Fruit fly (Drosophila melanogaster): ENCODE measurements around the gene CG2150.

CG2150 gene

DNA sequence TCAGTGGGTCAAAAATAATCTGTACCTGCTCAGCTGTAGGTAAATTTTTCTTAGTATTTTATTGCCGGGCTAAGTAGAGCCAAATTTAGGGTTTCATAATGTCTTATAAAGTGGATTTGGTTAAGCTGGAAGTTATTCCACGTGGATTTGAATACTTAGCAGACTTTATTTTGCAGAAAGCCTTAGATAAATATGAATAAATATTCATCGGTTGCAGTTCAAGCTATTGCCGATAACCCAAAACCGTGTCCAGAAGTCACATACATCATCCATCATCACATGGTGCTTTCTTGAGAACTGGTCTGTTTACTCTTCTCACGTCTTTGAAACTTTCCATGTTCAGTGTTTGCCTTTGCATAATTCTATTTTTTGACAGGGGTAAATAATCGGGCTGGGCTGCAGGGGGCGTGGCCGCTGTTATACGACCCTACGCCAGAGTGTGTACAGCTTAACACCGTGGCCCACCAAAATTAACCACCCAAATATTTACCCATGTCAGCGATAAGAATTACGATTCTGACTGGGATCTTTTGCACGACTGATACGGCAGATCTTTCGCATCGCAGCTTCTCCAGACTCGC, 5.9 kb downstream of the CG2150 start, which contains the start of gene CG2187 (continued):
- TF ChIP-seq Hr39 (optimal IDR thresholded peaks at IDR 0.05) = no peak
- TF ChIP-seq CG10321 (GFP tag; IDR thresholded peaks at IDR 0.05) = no peak
- no peak for TF ChIP-seq B-H1 (GFP tag; IDR thresholded peaks at IDR 0.05)
- TF ChIP-seq kni (GFP tag; optimal IDR thresholded peaks at IDR 0.05) = no peak
- TF ChIP-seq CG2116 (GFP tag; optimal IDR thresholded peaks at IDR 0.05) = no peak
- no peak for TF ChIP-seq CG7745 (tag; optimal IDR thresholded peaks at IDR 0.05)
- no peak for TF ChIP-seq eyg (GFP tag; optimal IDR thresholded peaks at IDR 0.05)
- TF ChIP-seq CG6175 (GFP tag; IDR thresholded peaks at IDR 0.05) = no peak
- TF ChIP-seq gem (tag; optimal IDR thresholded peaks at IDR 0.05) = no peak
- no peak for TF ChIP-seq jing (GFP tag; optimal IDR thresholded peaks at IDR 0.05)
- TF ChIP-seq Max (GFP tag; optimal IDR thresholded peaks at IDR 0.05) = no peak
- no peak for TF ChIP-seq CG30403 (GFP tag; optimal IDR thresholded peaks at IDR 0.05)
- no peak for TF ChIP-seq Ets97D (GFP tag; optimal IDR thresholded peaks at IDR 0.05)
- TF ChIP-seq CG17361 (GFP tag; IDR thresholded peaks at IDR 0.05) = no peak
- TF ChIP-seq Med (GFP tag) = peak; percentile 75
- no peak for TF ChIP-seq al (GFP tag; IDR thresholded peaks at IDR 0.05)
- no peak for TF ChIP-seq slou (GFP tag; optimal IDR thresholded peaks at IDR 0.05)
- no peak for TF ChIP-seq CG7372 (GFP tag; IDR thresholded peaks at IDR 0.05)
- TF ChIP-seq schlank (tag; optimal IDR thresholded peaks at IDR 0.05) = peak; percentile 37
- no peak for TF ChIP-seq HmgZ (tag; optimal IDR thresholded peaks at IDR 0.05)
- TF ChIP-seq Hey (tag; optimal IDR thresholded peaks at IDR 0.05) = no peak
- TF ChIP-seq Gsc (GFP tag; IDR thresholded peaks at IDR 0.05) = no peak
- no peak for TF ChIP-seq CG13123 (GFP tag; optimal IDR thresholded peaks at IDR 0.05)
- TF ChIP-seq wor (GFP tag; IDR thresholded peaks at IDR 0.05) = no peak
- TF ChIP-seq corto (GFP tag; optimal IDR thresholded peaks at IDR 0.05) = no peak
- no peak for TF ChIP-seq CG7556 (GFP tag; optimal IDR thresholded peaks at IDR 0.05)
- no peak for TF ChIP-seq tll (GFP tag; optimal IDR thresholded peaks at IDR 0.05)
- TF ChIP-seq fu2 (GFP tag; optimal IDR thresholded peaks at IDR 0.05) = no peak
- TF ChIP-seq Vsx1 (GFP tag; optimal IDR thresholded peaks at IDR 0.05) = no peak
- no peak for TF ChIP-seq CG13894 (tag; optimal IDR thresholded peaks at IDR 0.05)
- TF ChIP-seq Fer1 (GFP tag; optimal IDR thresholded peaks at IDR 0.05) = no peak
- no peak for TF ChIP-seq Hsf (GFP tag; optimal IDR thresholded peaks at IDR 0.05)
- TF ChIP-seq ase (GFP tag; IDR thresholded peaks at IDR 0.05) = no peak
- no peak for TF ChIP-seq CG6791 (GFP tag; IDR thresholded peaks at IDR 0.05; ENCODE audit: partially characterized antibody)
- TF ChIP-seq HmgD (GFP tag; optimal IDR thresholded peaks at IDR 0.05) = no peak
- TF ChIP-seq CG11085 (GFP tag; IDR thresholded peaks at IDR 0.05) = no peak
- no peak for TF ChIP-seq CG12299 (tag; optimal IDR thresholded peaks at IDR 0.05)
- no peak for TF ChIP-seq MTF-1 (GFP tag; optimal IDR thresholded peaks at IDR 0.05; ENCODE audit: borderline replicate concordance)
- TF ChIP-seq CG32532 (GFP tag; IDR thresholded peaks at IDR 0.05) = no peak
- TF ChIP-seq Adf1 (GFP tag; IDR thresholded peaks at IDR 0.05) = no peak
- TF ChIP-seq CG1792 (GFP tag; optimal IDR thresholded peaks at IDR 0.05) = no peak
- no peak for TF ChIP-seq croc (GFP tag; conservative IDR thresholded peaks at IDR 0.05)
- peak; percentile 46 for TF ChIP-seq fd64A (GFP tag; optimal IDR thresholded peaks at IDR 0.05)
- no peak for TF ChIP-seq fru (optimal IDR thresholded peaks at IDR 0.05)
- TF ChIP-seq sug (tag; optimal IDR thresholded peaks at IDR 0.05) = peak; percentile 32
- no peak for TF ChIP-seq CG9817 (tag; optimal IDR thresholded peaks at IDR 0.05)
- TF ChIP-seq CG9932 (GFP tag; IDR thresholded peaks at IDR 0.05) = no peak
- 0 out of 3 replicates have a peak, but pooled peaks have one; percentile 15 for TF ChIP-seq so (GFP tag; IDR thresholded peaks at IDR 0.05)
- TF ChIP-seq tup (GFP tag; optimal IDR thresholded peaks at IDR 0.05) = no peak
- TF ChIP-seq Asciz (GFP tag; optimal IDR thresholded peaks at IDR 0.05) = peak; percentile 21
- TF ChIP-seq CG11093 (GFP tag; IDR thresholded peaks at IDR 0.05) = no peak
- no peak for TF ChIP-seq unc-4 (GFP tag; IDR thresholded peaks at IDR 0.05; ENCODE audit: partially characterized antibody)

Data from whole organism, embryonic.